Fruit fly (Drosophila melanogaster) whole organism, prepupa: Measurements from ENCODE around the gene Nup358.

ENCODE experiments used
- Blimp-1 ChIP-seq: fragments of 200-800 bp; sonication (Bioruptor generic); optimal IDR thresholded peaks from 3 replicates; lab custom pipeline; 2017; ENCODE audit warnings: missing biosample characterization, missing genetic modification characterization, mild to moderate bottlenecking, moderate library complexity, missing genetic modification reagents
- CG10631 ChIP-seq: fragments of 200-800 bp; sonication (Bioruptor generic); optimal IDR thresholded peaks from 2 replicates; lab custom pipeline; 2016; ENCODE audit warnings: missing biosample characterization, missing genetic modification characterization
- CG10669 ChIP-seq: fragments of 200-800 bp; sonication (Bioruptor generic); optimal IDR thresholded peaks from 3 replicates; lab custom pipeline; 2018; ENCODE audit warnings: missing biosample characterization, mild to moderate bottlenecking, missing genetic modification characterization, moderate library complexity
- CG11294 ChIP-seq: fragments of 200-800 bp; sonication (Bioruptor generic); IDR thresholded peaks from 2 replicates; pipeline ENCODE4 v1.3.6; 2022; ENCODE audit warnings: missing biosample characterization, missing genetic modification characterization
- CG11762 ChIP-seq: fragments of 200-800 bp; sonication (Bioruptor generic); optimal IDR thresholded peaks from 3 replicates; lab custom pipeline; 2016; ENCODE audit warnings: missing biosample characterization, missing genetic modification characterization; ENCODE audit not compliant: insufficient read depth
- CG11902 ChIP-seq: fragments of 200-800 bp; sonication (Bioruptor generic); optimal IDR thresholded peaks from 3 replicates; lab custom pipeline; 2016; ENCODE audit warnings: missing biosample characterization, missing genetic modification characterization
- CG15336 ChIP-seq: fragments of 200-800 bp; sonication (Bioruptor generic); IDR thresholded peaks from 2 replicates; pipeline ENCODE4 v1.3.6; 2022; ENCODE audit warnings: missing biosample characterization, missing genetic modification characterization
- CG1621 ChIP-seq: fragments of 200-800 bp; sonication (Bioruptor generic); optimal IDR thresholded peaks from 3 replicates; lab custom pipeline; 2018; ENCODE audit warnings: missing biosample characterization, mild to moderate bottlenecking, missing genetic modification characterization
- CG16779 ChIP-seq: fragments of 200-800 bp; sonication (Bioruptor generic); optimal IDR thresholded peaks from 3 replicates; lab custom pipeline; 2017; ENCODE audit warnings: missing biosample characterization, mild to moderate bottlenecking, missing genetic modification characterization
- CG31627 ChIP-seq: fragments of 200-800 bp; sonication (Bioruptor generic); optimal IDR thresholded peaks from 3 replicates; lab custom pipeline; 2016; ENCODE audit warnings: missing biosample characterization, missing genetic modification characterization
- CG32006 ChIP-seq: fragments of 200-800 bp; sonication (Bioruptor generic); optimal IDR thresholded peaks from 3 replicates; lab custom pipeline; 2017; ENCODE audit warnings: missing biosample characterization, mild to moderate bottlenecking, missing genetic modification characterization
- CG3919 ChIP-seq: fragments of 200-800 bp; sonication (Bioruptor generic); optimal IDR thresholded peaks from 3 replicates; lab custom pipeline; 2016; ENCODE audit warnings: missing biosample characterization, missing genetic modification characterization
- CG6163 ChIP-seq: fragments of 200-800 bp; sonication (Bioruptor generic); IDR thresholded peaks from 3 replicates; pipeline ENCODE4 v1.3.6; 2022; ENCODE audit warnings: missing biosample characterization, missing genetic modification characterization
- CG6276 ChIP-seq: fragments of 200-800 bp; sonication (Bioruptor generic); optimal IDR thresholded peaks from 2 replicates; lab custom pipeline; 2017; ENCODE audit warnings: missing biosample characterization, mild to moderate bottlenecking, missing genetic modification characterization
- CG6792 ChIP-seq: fragments of 200-800 bp; sonication (Bioruptor generic); optimal IDR thresholded peaks from 3 replicates; lab custom pipeline; 2016; ENCODE audit warnings: missing biosample characterization, missing genetic modification characterization
- CG6808 ChIP-seq: fragments of 200-800 bp; sonication (Bioruptor generic); optimal IDR thresholded peaks from 3 replicates; lab custom pipeline; 2017; ENCODE audit warnings: missing biosample characterization, missing genetic modification characterization, mild to moderate bottlenecking, moderate library complexity, missing genetic modification reagents
- CG6854 ChIP-seq: fragments of 200-800 bp; sonication (Bioruptor generic); optimal IDR thresholded peaks from 2 replicates; lab custom pipeline; 2017; ENCODE audit warnings: missing biosample characterization, mild to moderate bottlenecking, missing genetic modification characterization
- CG7368 ChIP-seq: fragments of 200-800 bp; sonication (Bioruptor generic); optimal IDR thresholded peaks from 3 replicates; lab custom pipeline; 2016; ENCODE audit warnings: missing biosample characterization, missing genetic modification characterization
- CG8119 ChIP-seq: fragments of 200-800 bp; sonication (Bioruptor generic); IDR thresholded peaks from 3 replicates; pipeline ENCODE4 v1.3.6; 2022; ENCODE audit warnings: missing biosample characterization, missing genetic modification characterization
- CG8632 ChIP-seq: fragments of 200-800 bp; sonication (Bioruptor generic); optimal IDR thresholded peaks from 3 replicates; lab custom pipeline; 2016; ENCODE audit warnings: missing biosample characterization, missing genetic modification characterization
- CG9139 ChIP-seq: fragments of 200-800 bp; sonication (Bioruptor generic); optimal IDR thresholded peaks from 3 replicates; lab custom pipeline; 2017; ENCODE audit warnings: missing biosample characterization, mild to moderate bottlenecking, missing genetic modification characterization
- Eip78C ChIP-seq: fragments of 200-800 bp; sonication (Bioruptor generic); peaks from one replicate; lab custom pipeline; 2016; ENCODE audit warnings: missing biosample characterization, missing genetic modification characterization
- Eip93F ChIP-seq: fragments of 200-800 bp; sonication (Bioruptor generic); optimal IDR thresholded peaks from 2 replicates; lab custom pipeline; 2016; ENCODE audit warnings: missing biosample characterization, mild to moderate bottlenecking, missing genetic modification characterization
- Ets21C ChIP-seq: fragments of 200-800 bp; sonication (Bioruptor generic); optimal IDR thresholded peaks from 3 replicates; lab custom pipeline; 2016; ENCODE audit warnings: missing biosample characterization, missing genetic modification characterization
- Ets96B ChIP-seq: fragments of 200-800 bp; optimal IDR thresholded peaks from 2 replicates; lab custom pipeline; 2019; ENCODE audit warnings: missing biosample characterization, mild to moderate bottlenecking, missing genetic modification characterization, moderate library complexity
- Gug ChIP-seq: fragments of 200-800 bp; sonication (Bioruptor generic); IDR thresholded peaks from 2 replicates; pipeline ENCODE4 v1.3.6; 2022; ENCODE audit warnings: missing biosample characterization, missing genetic modification characterization
- Hr38 ChIP-seq: sonication (Bioruptor generic); optimal IDR thresholded peaks from 2 replicates; lab custom pipeline; 2016; ENCODE audit warnings: missing biosample characterization, missing genetic modification characterization
- Lpt ChIP-seq: fragments of 200-800 bp; sonication (Bioruptor generic); optimal IDR thresholded peaks from 3 replicates; lab custom pipeline; 2016; ENCODE audit warnings: missing biosample characterization, missing genetic modification characterization
- Met ChIP-seq: fragments of 200-800 bp; sonication (Bioruptor generic); optimal IDR thresholded peaks from 3 replicates; lab custom pipeline; 2016; ENCODE audit warnings: missing biosample characterization, missing genetic modification characterization
- OdsH ChIP-seq: fragments of 200-800 bp; sonication (Bioruptor generic); optimal IDR thresholded peaks from 3 replicates; lab custom pipeline; 2016; ENCODE audit warnings: missing biosample characterization, missing genetic modification characterization
- Sox102F ChIP-seq: fragments of 200-800 bp; sonication (Bioruptor generic); optimal IDR thresholded peaks from 2 replicates; lab custom pipeline; 2016; ENCODE audit warnings: missing biosample characterization, mild to moderate bottlenecking, missing genetic modification characterization
- Sox15 ChIP-seq: fragments of 200-800 bp; sonication (Bioruptor generic); optimal IDR thresholded peaks from 3 replicates; lab custom pipeline; 2016; ENCODE audit warnings: missing biosample characterization, missing genetic modification characterization
- achi ChIP-seq: fragments of 200-800 bp; sonication (Bioruptor generic); optimal IDR thresholded peaks from 3 replicates; lab custom pipeline; 2016; ENCODE audit warnings: missing biosample characterization, missing genetic modification characterization
- acj6 ChIP-seq: fragments of 200-800 bp; sonication (Bioruptor generic); optimal IDR thresholded peaks from 3 replicates; lab custom pipeline; 2016; ENCODE audit warnings: missing biosample characterization, missing genetic modification characterization
- dac ChIP-seq: fragments of 200-800 bp; sonication (Bioruptor generic); optimal IDR thresholded peaks from 2 replicates; lab custom pipeline; 2017; ENCODE audit warnings: missing biosample characterization, mild to moderate bottlenecking, missing genetic modification characterization
- eg ChIP-seq: fragments of 200-800 bp; sonication (Bioruptor generic); IDR thresholded peaks from 3 replicates; pipeline ENCODE4 v1.3.6; 2022; ENCODE audit warnings: missing biosample characterization, missing genetic modification characterization
- esn ChIP-seq: fragments of 200-800 bp; sonication (Bioruptor generic); optimal IDR thresholded peaks from 2 replicates; lab custom pipeline; 2016; ENCODE audit warnings: missing biosample characterization, mild to moderate bottlenecking, missing genetic modification characterization, moderate library complexity
- fd59A ChIP-seq: fragments of 200-800 bp; sonication (Bioruptor generic); optimal IDR thresholded peaks from 2 replicates; lab custom pipeline; 2017; ENCODE audit warnings: missing biosample characterization, mild to moderate bottlenecking, missing genetic modification characterization, missing genetic modification reagents
- net ChIP-seq: fragments of 200-800 bp; sonication (Bioruptor generic); optimal IDR thresholded peaks from 3 replicates; lab custom pipeline; 2016; ENCODE audit warnings: missing biosample characterization, missing genetic modification characterization
- pdm3 ChIP-seq: fragments of 200-800 bp; sonication (Bioruptor generic); optimal IDR thresholded peaks from 3 replicates; lab custom pipeline; 2016; ENCODE audit warnings: missing biosample characterization, missing genetic modification characterization
- salr ChIP-seq, 2 experiments: fragments of 200-800 bp; sonication (Bioruptor generic); optimal IDR thresholded peaks; 3 replicates each; lab custom pipeline; 2016 to 2018; ENCODE audit warnings: missing biosample characterization in 2 of 2, missing genetic modification characterization in 2 of 2, mild to moderate bottlenecking in 1 of 2
- spab ChIP-seq: fragments of 200-800 bp; sonication (Bioruptor generic); optimal IDR thresholded peaks from 2 replicates; lab custom pipeline; 2017; ENCODE audit warnings: missing biosample characterization, mild to moderate bottlenecking, missing genetic modification characterization, missing genetic modification reagents
- ss ChIP-seq, 2 experiments: fragments of 200-800 bp; sonication (Bioruptor generic); optimal IDR thresholded peaks; 2 replicates in 1 of 2; 3 replicates in 1 of 2; lab custom pipeline; 2017 to 2018; ENCODE audit warnings: mild to moderate bottlenecking in 2 of 2, missing biosample characterization in 2 of 2, missing genetic modification characterization in 2 of 2, moderate library complexity in 1 of 2
- svp ChIP-seq: fragments of 200-800 bp; sonication (Bioruptor generic); peaks from one replicate; lab custom pipeline; 2016; ENCODE audit warnings: missing biosample characterization, missing genetic modification characterization
- topi ChIP-seq: fragments of 200-800 bp; sonication (Bioruptor generic); optimal IDR thresholded peaks from 3 replicates; lab custom pipeline; 2016; ENCODE audit warnings: missing biosample characterization, missing genetic modification characterization
- vri ChIP-seq: fragments of 200-800 bp; sonication (Bioruptor generic); optimal IDR thresholded peaks from 3 replicates; lab custom pipeline; 2016; ENCODE audit warnings: missing biosample characterization, mild to moderate bottlenecking, missing genetic modification characterization

Gene Nup358

DNA sequence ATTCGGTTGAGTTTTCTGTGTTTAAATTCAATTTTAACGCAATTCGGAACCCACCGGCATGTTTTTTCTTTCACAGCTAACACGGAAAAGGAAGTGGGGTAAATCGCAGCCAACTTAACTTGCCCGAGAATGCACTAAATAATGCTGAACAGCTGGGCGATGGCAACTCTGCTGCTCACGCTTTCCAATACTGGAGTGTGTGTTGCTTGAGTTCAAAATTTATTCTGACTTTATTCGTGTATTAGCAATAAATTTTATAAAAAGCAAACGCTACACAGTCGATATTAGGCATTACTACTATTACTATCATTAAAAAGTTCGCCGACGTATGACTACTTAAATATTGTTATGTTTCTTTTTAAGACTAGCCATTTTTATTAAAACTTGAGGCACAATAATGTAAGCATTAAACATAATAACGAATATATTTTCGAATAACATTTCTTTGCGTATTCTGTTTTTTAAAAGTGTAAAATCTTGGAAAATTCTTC is 1.7 kb upstream of the Nup358 start, which contains the start of the genes RpS27 and Nup37 (continued):
- TF ChIP-seq Sox15 (peak; percentile 92), CG6792 (GFP tag; lab: Kevin White, UChicago) (peak; percentile 91), CG11902 (GFP tag; lab: Kevin White, UChicago) (peak; percentile 93), CG15336 (GFP tag; lab: Robert Waterston, UW) (0 out of 2 replicates have a peak, but pooled peaks have one; percentile 24), CG11294 (GFP tag; lab: Robert Waterston, UW) (peak; percentile 77), Ets21C (GFP tag; lab: Kevin White, UChicago) (peak; percentile 89), esn (GFP tag; lab: Kevin White, UChicago) (peak; percentile 98), Eip78C (GFP tag; lab: Kevin White, UChicago) (peak; percentile 97), svp (GFP tag; lab: Kevin White, UChicago) (no peak), CG6276 (no peak), Blimp-1 (GFP tag; lab: Kevin White, UChicago) (peak; percentile 90), Lpt (GFP tag; lab: Kevin White, UChicago) (no peak), spab (GFP tag; lab: Kevin White, UChicago) (peak; percentile 76), fd59A (GFP tag; lab: Kevin White, UChicago) (peak; percentile 90), OdsH (GFP tag; lab: Kevin White, UChicago) (peak; percentile 92), achi (GFP tag; lab: Kevin White, UChicago) (peak; percentile 93), Met (peak; percentile 96), CG8632 (GFP tag; lab: Kevin White, UChicago) (peak; percentile 89), topi (GFP tag; lab: Kevin White, UChicago) (peak; percentile 95), CG3919 (peak; percentile 98), CG10631 (peak; percentile 88), Sox102F (GFP tag; lab: Kevin White, UChicago) (peak; percentile 95), ss (GFP tag; optimal IDR thresholded peaks at IDR 0.05; lab: Kevin White, UChicago) (peak; percentile 85 to 93), Hr38 (GFP tag; lab: Kevin White, UChicago) (no peak), Eip93F (GFP tag; lab: Kevin White, UChicago) (no peak), CG8119 (peak; percentile 57; the same call in 2 of the 3 replicates), net (peak; percentile 96), Gug (GFP tag; lab: Robert Waterston, UW) (peak; percentile 77), CG10669 (peak; percentile 87), salr (GFP tag; optimal IDR thresholded peaks at IDR 0.05; lab: Kevin White, UChicago) (peak in 1 of 2 experiments; percentile 98), eg (GFP tag; lab: Robert Waterston, UW) (peak; percentile 93)
- TF ChIP-seq, all 60 proteins: peak for 53

dm6 chr3R:25258628-25259240 is 9.6 kb downstream of the Nup358 start, which contains the start of gene CG11857:
Gene CG11857, plus strand, starts transcription at chr3R:25258898.
- TF ChIP-seq CG15336 (GFP tag; lab: Robert Waterston, UW) (peak; percentile 93), acj6 (peak; percentile 97), CG9139 (GFP tag; lab: Kevin White, UChicago) (no peak), CG10631 (peak; percentile 98), dac (GFP tag; lab: Kevin White, UChicago) (peak; percentile 94), Eip93F (GFP tag; lab: Kevin White, UChicago) (peak; percentile 89), pdm3 (GFP tag; lab: Kevin White, UChicago) (peak; percentile 97), vri (peak; percentile 94), CG7368 (peak; percentile 93), CG31627 (peak; percentile 98), Ets96B (tag; lab: Kevin White, UChicago) (peak; percentile 94), Met (peak; percentile 97), Sox15 (peak; percentile 96), CG11294 (GFP tag; lab: Robert Waterston, UW) (peak; percentile 97), CG11762 (GFP tag; lab: Kevin White, UChicago) (peak; percentile 90), ss (GFP tag; optimal IDR thresholded peaks at IDR 0.05; lab: Kevin White, UChicago) (peak in 1 of 2 experiments; percentile 91), Hr38 (GFP tag; lab: Kevin White, UChicago) (peak; percentile 82), CG3919 (peak; percentile 96), CG6163 (GFP tag; lab: Robert Waterston, UW) (peak; percentile 98), net (peak; percentile 94), esn (GFP tag; lab: Kevin White, UChicago) (peak; percentile 98), CG6808 (GFP tag; lab: Kevin White, UChicago) (no peak), CG6792 (GFP tag; lab: Kevin White, UChicago) (peak; percentile 94), CG8632 (GFP tag; lab: Kevin White, UChicago) (peak; percentile 92), Blimp-1 (GFP tag; lab: Kevin White, UChicago) (peak; percentile 86), CG16779 (no peak), topi (GFP tag; lab: Kevin White, UChicago) (peak; percentile 97), CG32006 (GFP tag; lab: Kevin White, UChicago) (peak; percentile 96), CG6854 (peak; percentile 76), Sox102F (GFP tag; lab: Kevin White, UChicago) (no peak), Eip78C (GFP tag; lab: Kevin White, UChicago) (peak; percentile 98), CG1621 (tag; lab: Kevin White, UChicago) (peak; percentile 93)
